Worm (Caenorhabditis elegans) whole organism, L4 larva: ENCODE results near the gene pho-1.
A peak's percentile ranks its signal among the peaks of the same experiment; 100 is the strongest.

Source experiments
- D1046.2 ChIP-seq: fragments of 200-800 bp; sonication (Bioruptor generic); IDR thresholded peaks from 2 replicates; pipeline ENCODE4 v1.3.6; 2022; ENCODE audit warnings: missing genetic modification characterization, missing compliant biosample characterization
- F10B5.3 ChIP-seq: sonication (generic microtip); optimal IDR thresholded peaks from 2 replicates; lab custom pipeline; 2016; ENCODE audit warnings: mild to moderate bottlenecking, missing genetic modification characterization, missing compliant biosample characterization
- F26F4.8 ChIP-seq: fragments of 200-800 bp; sonication (Bioruptor generic); conservative IDR thresholded peaks from 2 replicates; pipeline ENCODE4 v1.3.6; 2022; ENCODE audit warnings: missing genetic modification characterization, missing compliant biosample characterization
- F49E8.2 ChIP-seq: sonication (generic microtip); optimal IDR thresholded peaks from 2 replicates; lab custom pipeline; 2016; ENCODE audit warnings: missing compliant biosample characterization, mild to moderate bottlenecking, missing genetic modification characterization, borderline replicate concordance
- T26A8.4 ChIP-seq: fragments of 200-800 bp; sonication (Bioruptor generic); IDR thresholded peaks from 2 replicates; pipeline ENCODE4 v1.3.6; 2022; ENCODE audit warnings: missing genetic modification characterization, missing compliant biosample characterization
- ZK337.2 ChIP-seq: fragments of 200-800 bp; sonication (Bioruptor generic); IDR thresholded peaks from 2 replicates; pipeline ENCODE4 v1.3.6; 2022; ENCODE audit warnings: missing genetic modification reagents, missing genetic modification characterization, missing compliant biosample characterization
- ZK546.5 ChIP-seq, 2 experiments: sonication (generic microtip); optimal IDR thresholded peaks; 2 replicates each; lab custom pipeline; 2017; ENCODE audit warnings: missing biosample characterization in 2 of 2, missing genetic modification characterization in 2 of 2
- aha-1 ChIP-seq: fragments of 150-350 bp; peaks from one replicate; lab custom pipeline; 2014; ENCODE audit warnings: missing biosample characterization, missing genetic modification characterization
- ama-1 ChIP-seq: fragments of 150-350 bp; optimal IDR thresholded peaks from 2 replicates; lab custom pipeline; 2014; ENCODE audit warnings: inconsistent platforms, mixed read lengths
- ceh-28 ChIP-seq: fragments of 150-350 bp; optimal IDR thresholded peaks from 2 replicates; lab custom pipeline; 2014; ENCODE audit warnings: missing biosample characterization, missing genetic modification reagents, missing genetic modification characterization
- ceh-32 ChIP-seq: sonication (generic microtip); optimal IDR thresholded peaks from 2 replicates; lab custom pipeline; 2016; ENCODE audit warnings: mild to moderate bottlenecking, missing genetic modification characterization, missing compliant biosample characterization; ENCODE audit not compliant: poor library complexity
- daf-12 ChIP-seq: fragments of 150-350 bp; optimal IDR thresholded peaks from 2 replicates; lab custom pipeline; 2014; ENCODE audit warnings: missing biosample characterization, missing genetic modification reagents, missing genetic modification characterization
- daf-16 ChIP-seq, 3 experiments: sonication (generic microtip); optimal IDR thresholded peaks; 2 replicates each; lab custom pipeline; 2016 to 2017; ENCODE audit warnings: missing genetic modification characterization in 3 of 3, missing genetic modification reagents in 3 of 3, mild to moderate bottlenecking in 2 of 3, missing compliant biosample characterization in 2 of 3, missing biosample characterization in 1 of 3, moderate library complexity in 1 of 3
- daf-19 ChIP-seq: fragments of 200-800 bp; sonication (Bioruptor generic); conservative IDR thresholded peaks from 2 replicates; pipeline ENCODE4 v1.3.6; 2022; ENCODE audit warnings: missing genetic modification characterization, missing compliant biosample characterization
- dmd-6 ChIP-seq: fragments of 200-800 bp; sonication (Bioruptor generic); IDR thresholded peaks from 2 replicates; pipeline ENCODE4 v1.3.6; 2022; ENCODE audit warnings: missing genetic modification reagents, missing genetic modification characterization, missing compliant biosample characterization
- dmd-9 ChIP-seq: fragments of 200-800 bp; sonication (Bioruptor generic); IDR thresholded peaks from 2 replicates; pipeline ENCODE4 v1.3.6; 2022; ENCODE audit warnings: missing genetic modification reagents, missing genetic modification characterization, missing compliant biosample characterization
- dve-1 ChIP-seq: sonication (generic microtip); optimal IDR thresholded peaks from 2 replicates; lab custom pipeline; 2017; ENCODE audit warnings: antibody characterized with exemption, mild to moderate bottlenecking, missing genetic modification characterization, missing compliant biosample characterization; ENCODE audit not compliant: insufficient read depth
- egl-43 ChIP-seq: fragments of 200-800 bp; sonication (Bioruptor generic); IDR thresholded peaks from 2 replicates; pipeline ENCODE4 v1.3.6; 2022; ENCODE audit warnings: missing genetic modification reagents, missing genetic modification characterization, missing compliant biosample characterization
- hlh-30 ChIP-seq: sonication (generic microtip); optimal IDR thresholded peaks from 2 replicates; lab custom pipeline; 2017; ENCODE audit warnings: antibody characterized with exemption, mild to moderate bottlenecking, missing genetic modification characterization, missing compliant biosample characterization; ENCODE audit not compliant: insufficient read depth
- hmg-1.1 ChIP-seq: fragments of 200-800 bp; sonication (Bioruptor generic); IDR thresholded peaks from 2 replicates; pipeline ENCODE4 v1.3.6; 2022; ENCODE audit warnings: missing genetic modification reagents, missing genetic modification characterization, missing compliant biosample characterization
- lim-7 ChIP-seq: fragments of 200-800 bp; sonication (Bioruptor generic); IDR thresholded peaks from 2 replicates; pipeline ENCODE4 v1.3.6; 2022; ENCODE audit warnings: missing genetic modification characterization, missing compliant biosample characterization
- lin-29 ChIP-seq: fragments of 200-800 bp; sonication (Bioruptor generic); IDR thresholded peaks from 2 replicates; pipeline ENCODE4 v1.3.6; 2022; ENCODE audit warnings: missing genetic modification reagents, missing genetic modification characterization, missing compliant biosample characterization
- lin-38 ChIP-seq: fragments of 200-800 bp; sonication (Bioruptor generic); IDR thresholded peaks from 2 replicates; pipeline ENCODE4 v1.3.6; 2022; ENCODE audit warnings: missing genetic modification reagents, missing genetic modification characterization, missing compliant biosample characterization
- lsy-2 ChIP-seq, 2 experiments: fragments of 150-350 bp in 1 of 2; sonication (generic microtip) in 1 of 2; optimal IDR thresholded peaks; 2 replicates each; lab custom pipeline; 2014 to 2017; ENCODE audit warnings: missing biosample characterization in 2 of 2, missing genetic modification characterization in 2 of 2
- madf-9 ChIP-seq: fragments of 200-800 bp; sonication (Bioruptor generic); conservative IDR thresholded peaks from 2 replicates; pipeline ENCODE4 v1.3.6; 2022; ENCODE audit warnings: missing genetic modification reagents, missing genetic modification characterization, missing compliant biosample characterization
- mdl-1 ChIP-seq, 2 experiments: fragments of 150-350 bp in 1 of 2; sonication (generic microtip) in 1 of 2; optimal IDR thresholded peaks; 2 replicates each; lab custom pipeline; 2014 to 2017; ENCODE audit warnings: missing biosample characterization in 2 of 2, missing genetic modification characterization in 2 of 2
- mdt-29 ChIP-seq: fragments of 200-800 bp; sonication (Bioruptor generic); IDR thresholded peaks from 2 replicates; pipeline ENCODE4 v1.3.6; 2022; ENCODE audit warnings: missing genetic modification reagents, missing genetic modification characterization, missing compliant biosample characterization
- nhr-102 ChIP-seq: sonication (generic microtip); optimal IDR thresholded peaks from 2 replicates; lab custom pipeline; 2016; ENCODE audit warnings: mild to moderate bottlenecking, missing genetic modification characterization, moderate library complexity, missing compliant biosample characterization
- nhr-11 ChIP-seq: fragments of 150-350 bp; optimal IDR thresholded peaks from 2 replicates; lab custom pipeline; 2014; ENCODE audit warnings: missing biosample characterization, missing genetic modification characterization
- nhr-237 ChIP-seq: sonication (generic microtip); optimal IDR thresholded peaks from 2 replicates; lab custom pipeline; 2017; ENCODE audit warnings: missing biosample characterization, missing genetic modification characterization
- nhr-41 ChIP-seq: fragments of 200-800 bp; sonication (Bioruptor generic); IDR thresholded peaks from 2 replicates; pipeline ENCODE4 v1.3.6; 2022; ENCODE audit warnings: missing genetic modification reagents, missing genetic modification characterization, missing compliant biosample characterization
- snpc-4 ChIP-seq: fragments of 150-350 bp; optimal IDR thresholded peaks from 2 replicates; lab custom pipeline; 2014; ENCODE audit warnings: missing biosample characterization, missing genetic modification characterization
- spr-1 ChIP-seq: sonication (generic microtip); optimal IDR thresholded peaks from 2 replicates; lab custom pipeline; 2016; ENCODE audit warnings: mild to moderate bottlenecking, missing genetic modification characterization, missing compliant biosample characterization
- tra-1 ChIP-seq: fragments of 200-800 bp; sonication (Bioruptor generic); IDR thresholded peaks from 2 replicates; pipeline ENCODE4 v1.3.6; 2022; ENCODE audit warnings: missing genetic modification reagents, missing genetic modification characterization, missing compliant biosample characterization
- unc-62 ChIP-seq, 3 experiments: fragments of 150-350 bp in 1 of 3; sonication (generic microtip); optimal IDR thresholded peaks in 2 of 3; peaks in 1 of 3; 1 replicate in 1 of 3; 2 replicates in 2 of 3; lab custom pipeline; 2014 to 2017; ENCODE audit warnings: missing biosample characterization in 3 of 3, missing genetic modification characterization in 3 of 3, missing genetic modification reagents in 3 of 3, missing genotype in 1 of 3
- zfp-2 ChIP-seq: sonication (generic microtip); optimal IDR thresholded peaks from 2 replicates; lab custom pipeline; 2016; ENCODE audit warnings: mild to moderate bottlenecking, missing genetic modification characterization, missing compliant biosample characterization
- ztf-11 ChIP-seq: fragments of 150-350 bp; optimal IDR thresholded peaks from 2 replicates; lab custom pipeline; 2014; ENCODE audit warnings: missing biosample characterization, missing genetic modification characterization
- ztf-7 ChIP-seq: fragments of 150-350 bp; optimal IDR thresholded peaks from 2 replicates; lab custom pipeline; 2014; ENCODE audit warnings: missing biosample characterization, missing genetic modification characterization

Gene pho-1

DNA sequence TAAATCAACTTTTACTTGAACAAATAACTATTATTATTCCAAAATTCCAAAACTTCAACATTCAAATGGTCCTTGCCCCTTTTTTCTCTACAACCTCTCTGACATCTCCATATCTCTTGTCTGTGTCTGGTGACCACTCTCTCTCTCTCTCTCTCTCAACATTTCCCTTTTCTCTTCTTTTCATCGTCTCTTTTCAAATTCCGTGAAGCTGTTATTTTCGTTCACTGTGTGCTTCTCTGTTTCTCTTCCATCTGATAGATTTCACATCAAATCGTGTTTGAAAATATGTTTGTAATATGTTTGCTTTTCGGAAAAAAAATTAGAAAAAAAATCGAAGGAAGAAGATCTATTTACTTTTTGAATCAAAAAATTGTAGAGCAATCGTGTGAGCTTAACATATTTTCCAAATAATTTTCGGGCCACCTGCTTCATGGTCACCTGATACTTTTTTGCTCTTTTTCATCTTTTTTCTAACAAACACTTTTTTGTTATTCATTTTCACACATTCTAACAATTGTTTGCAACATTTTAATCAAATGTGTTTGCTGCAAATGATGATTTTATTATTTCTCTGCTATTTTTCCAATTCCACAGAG lies 34.6 kb downstream of the pho-1 start (continued):
- TF ChIP-seq ceh-28 (tag; lab: Kevin White, UChicago) (no peak), mdl-1 (tag; optimal IDR thresholded peaks at IDR 0.05; lab: Kevin White, UChicago) (peak in 1 of 2 experiments; percentile 22), hmg-1.1 (peak; percentile 54; the same call in 1 of the 2 replicates), daf-12 (no peak), aha-1 (tag; lab: Kevin White, UChicago) (no peak)
- TF ChIP-seq, all 104 proteins: peak for 13

DNA sequence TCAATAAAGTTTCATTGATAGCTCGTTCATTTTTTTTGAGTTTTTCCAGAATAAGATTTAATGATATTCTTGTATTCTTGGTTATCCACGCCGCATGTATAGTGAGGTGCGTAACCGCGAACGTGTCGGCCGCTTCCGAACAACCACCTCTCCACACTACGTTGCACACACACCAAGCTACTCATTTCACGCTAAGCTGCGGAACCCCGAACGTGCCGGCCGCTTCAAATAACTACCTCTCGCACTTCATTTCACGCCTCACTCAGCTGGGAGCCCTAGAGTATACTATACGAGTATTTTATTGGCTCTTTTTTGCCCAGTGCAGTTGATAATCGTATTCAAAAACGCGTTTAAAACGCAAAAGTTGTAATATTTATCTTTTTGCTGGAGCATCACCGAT lies 35.4 kb downstream of the pho-1 start:
- TF ChIP-seq T26A8.4 (GFP tag; lab: Robert Waterston, UW), result peak; percentile 36; the same call in 1 of the 2 replicates
- TF ChIP-seq snpc-4, result peak; percentile 63
- TF ChIP-seq F26F4.8 (GFP tag; lab: Robert Waterston, UW), result 0 out of 2 replicates have a peak, but pooled peaks have one; percentile 53
- TF ChIP-seq, all 104 proteins: peak for 3; not testable (repeated sequence) for 101

DNA sequence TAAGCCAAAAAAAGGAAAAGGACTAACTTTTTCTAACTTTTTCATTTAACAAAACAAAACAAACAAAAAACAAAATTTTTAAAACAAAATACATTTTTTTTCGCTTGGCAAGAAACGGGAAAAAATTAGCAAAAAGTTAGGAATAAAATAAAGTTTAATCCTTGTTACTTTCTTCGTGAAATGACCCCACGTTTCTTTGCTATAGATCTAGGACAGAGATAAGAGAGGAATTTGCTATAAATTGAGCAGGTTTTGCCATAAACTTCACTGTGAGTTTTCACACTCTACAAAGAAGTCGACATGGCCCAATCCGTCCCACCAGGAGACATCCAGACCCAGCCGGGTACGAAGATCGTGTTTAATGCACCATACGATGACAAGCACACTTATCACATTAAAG lies 36.1 kb downstream of the pho-1 start, which contains the start of gene msp-50:
msp-50 (plus strand) TSS at position 301 of the 400 bp plus-strand sequence.
- TF ChIP-seq nhr-102 (tag; lab: Kevin White, UChicago), result no peak
- TF ChIP-seq lin-38 (GFP tag; lab: Robert Waterston, UW), result no peak
- no peak for TF ChIP-seq ama-1 (lab: Kevin White, UChicago)
- TF ChIP-seq ztf-7, result no peak
- TF ChIP-seq, all 104 proteins: peak for 0

DNA sequence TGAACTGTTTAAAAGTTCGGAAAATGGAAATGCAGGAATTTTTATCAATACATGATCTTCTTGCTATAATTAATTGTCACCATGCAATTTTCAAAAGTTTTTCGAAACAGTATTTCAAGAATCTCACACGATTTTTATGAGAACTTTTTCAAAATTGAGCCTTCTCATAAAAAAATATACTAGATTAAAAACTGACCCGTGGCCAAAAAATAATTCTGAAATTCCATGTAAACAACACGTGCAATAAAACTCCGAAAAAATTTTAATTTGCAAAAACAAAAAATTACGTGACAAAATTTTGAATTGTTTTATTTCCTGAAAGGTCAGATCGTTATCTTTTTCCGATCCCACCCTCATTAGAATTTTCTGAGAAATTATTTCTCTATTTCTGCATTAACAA lies 40.1 kb downstream of the pho-1 start, which contains the start of gene C34F11.5:
C34F11.5 (plus strand) TSS at position 301 of the 400 bp plus-strand sequence.
- TF ChIP-seq unc-62 (GFP tag; optimal IDR thresholded peaks at IDR 0.05 in 1 of 2; lab: Kevin White, UChicago) (no peak), unc-62 (tag; optimal IDR thresholded peaks at IDR 0.05; lab: Kevin White, UChicago) (no peak), daf-16 (GFP tag; optimal IDR thresholded peaks at IDR 0.05; lab: Kevin White, UChicago) (no peak), daf-16 (tag; optimal IDR thresholded peaks at IDR 0.05; lab: Kevin White, UChicago) (no peak), lin-38 (GFP tag; lab: Robert Waterston, UW) (no peak), nhr-11 (no peak), lim-7 (GFP tag; lab: Robert Waterston, UW) (no peak), mdt-29 (GFP tag; lab: Robert Waterston, UW) (no peak), tra-1 (GFP tag; lab: Robert Waterston, UW) (no peak), F10B5.3 (tag; lab: Kevin White, UChicago) (no peak), nhr-237 (tag; lab: Kevin White, UChicago) (no peak), hmg-1.1 (no peak), D1046.2 (GFP tag; lab: Robert Waterston, UW) (no peak), F26F4.8 (GFP tag; lab: Robert Waterston, UW) (no peak), madf-9 (GFP tag; lab: Robert Waterston, UW) (no peak), ZK546.5 (tag; optimal IDR thresholded peaks at IDR 0.05; lab: Kevin White, UChicago) (no peak), hlh-30 (tag; lab: Kevin White, UChicago) (no peak), F49E8.2 (tag; lab: Kevin White, UChicago) (no peak), daf-19 (GFP tag; lab: Robert Waterston, UW) (no peak), nhr-41 (GFP tag; lab: Robert Waterston, UW) (no peak), lin-29 (no peak), ceh-28 (tag; lab: Kevin White, UChicago) (no peak)

ce11 chrII:5194066-5194465 lies 41.6 kb downstream of the pho-1 start, which contains the start of gene msp-49:
TSS of gene msp-49 (plus strand) at chrII:5194366.
- TF ChIP-seq dmd-9 (GFP tag; lab: Robert Waterston, UW) (no peak), spr-1 (tag; lab: Kevin White, UChicago) (no peak), ZK337.2 (GFP tag; lab: Robert Waterston, UW) (no peak), lsy-2 (tag; optimal IDR thresholded peaks at IDR 0.05; lab: Kevin White, UChicago) (no peak), zfp-2 (tag; lab: Kevin White, UChicago) (no peak), egl-43 (GFP tag; lab: Robert Waterston, UW) (no peak), dve-1 (no peak), ceh-32 (tag; lab: Kevin White, UChicago) (no peak), ztf-11 (tag; lab: Kevin White, UChicago) (no peak), dmd-6 (GFP tag; lab: Robert Waterston, UW) (no peak)
